Worm (Caenorhabditis elegans): ENCODE measurements around the gene cpi-1.

Gene cpi-1

ce11 chrIV:6062078-6062477 lies 31.4 kb downstream of the cpi-1 start:
- TF ChIP-seq ceh-27 (GFP tag; optimal IDR thresholded peaks at IDR 0.05): peak; percentile 28
- no peak for TF ChIP-seq ztf-28 (GFP tag; IDR thresholded peaks at IDR 0.05)

- TF ChIP-seq hrde-1 (tag; optimal IDR thresholded peaks at IDR 0.05; ENCODE audit: borderline replicate concordance): no peak
- peak; percentile 9 for TF ChIP-seq somi-1 (GFP tag; optimal IDR thresholded peaks at IDR 0.05)
- no peak for TF ChIP-seq lin-54 (GFP tag; optimal IDR thresholded peaks at IDR 0.05)
These were observed 32.6 kb downstream of the cpi-1 start for ce11 chrIV:6060912-6061311.

ce11 chrIV:6059702-6060101 lies 33.8 kb downstream of the cpi-1 start:
- no peak for TF ChIP-seq Y79H2A.3 (GFP tag; conservative IDR thresholded peaks at IDR 0.05)
- TF ChIP-seq rec-8 (tag; optimal IDR thresholded peaks at IDR 0.05): no peak
- no peak for TF ChIP-seq athp-1 (tag; optimal IDR thresholded peaks at IDR 0.05)

- TF ChIP-seq pbrm-1 (GFP tag; IDR thresholded peaks at IDR 0.05) (no peak), rcor-1 (GFP tag; IDR thresholded peaks at IDR 0.05) (no peak), ceh-58 (GFP tag; IDR thresholded peaks at IDR 0.05) (no peak), xnd-1 (tag; optimal IDR thresholded peaks at IDR 0.05) (no peak), hrde-1 (tag; optimal IDR thresholded peaks at IDR 0.05; ENCODE audit: borderline replicate concordance) (no peak), F55B11.4 (tag; optimal IDR thresholded peaks at IDR 0.05; ENCODE audit: borderline replicate concordance, insufficient read depth) (no peak), F39B2.1 (GFP tag; IDR thresholded peaks at IDR 0.05) (no peak), nfya-1 (tag; optimal IDR thresholded peaks at IDR 0.05; ENCODE audit: borderline replicate concordance, insufficient read depth) (no peak), ccch-3 (GFP tag; optimal IDR thresholded peaks at IDR 0.05) (no peak), egrh-3 (GFP tag; IDR thresholded peaks at IDR 0.05) (no peak), mel-28 (tag; optimal IDR thresholded peaks at IDR 0.05; ENCODE audit: borderline replicate concordance) (no peak), F37B4.10 (GFP tag; IDR thresholded peaks at IDR 0.05) (no peak), efl-1 (GFP tag; optimal IDR thresholded peaks at IDR 0.05) (no peak), zfh-2 (GFP tag; conservative IDR thresholded peaks at IDR 0.05) (no peak)
These were observed 38.6 kb downstream of the cpi-1 start for ce11 chrIV:6054833-6055232.

ce11 chrIV:6053436-6053835 lies 40.0 kb downstream of the cpi-1 start:
- TF ChIP-seq C06A6.2 (GFP tag; conservative IDR thresholded peaks at IDR 0.05) (no peak), ceh-27 (GFP tag; optimal IDR thresholded peaks at IDR 0.05) (peak; percentile 19), akir-1 (GFP tag; optimal IDR thresholded peaks at IDR 0.05) (no peak), nhr-80 (tag; optimal IDR thresholded peaks at IDR 0.05) (peak; percentile 28), cebp-1 (GFP tag; IDR thresholded peaks at IDR 0.05) (no peak), cebp-1 (tag; optimal IDR thresholded peaks at IDR 0.05) (peak; percentile 18), hmg-1.2 (GFP tag; IDR thresholded peaks at IDR 0.05) (peak; percentile 87), egl-18 (GFP tag; IDR thresholded peaks at IDR 0.05) (no peak), ceh-58 (GFP tag; IDR thresholded peaks at IDR 0.05) (no peak), pbrm-1 (GFP tag; IDR thresholded peaks at IDR 0.05) (no peak), egl-44 (GFP tag; IDR thresholded peaks at IDR 0.05) (no peak)

- TF ChIP-seq D2030.7 (GFP tag; IDR thresholded peaks at IDR 0.05) (no peak), ztf-28 (GFP tag; IDR thresholded peaks at IDR 0.05) (no peak), nhr-80 (tag; optimal IDR thresholded peaks at IDR 0.05) (peak; percentile 21), Y95B8A.8 (GFP tag; IDR thresholded peaks at IDR 0.05) (no peak), F55B11.4 (tag; optimal IDR thresholded peaks at IDR 0.05; ENCODE audit: borderline replicate concordance, insufficient read depth) (no peak)
These were observed 41.6 kb downstream of the cpi-1 start for ce11 chrIV:6051884-6052283.

All from whole organism, young adult.